Worm (Caenorhabditis elegans) whole organism, young adult: ENCODE results near the gene mec-14.
"Not testable (repeated sequence)": the region's sequence is repeated elsewhere in the genome, so short reads cannot be mapped to it uniquely, and the experiment has no call there.

Source experiments
- C06A6.2 ChIP-seq: fragments of 200-800 bp; sonication (Bioruptor generic); conservative IDR thresholded peaks from 2 replicates; pipeline ENCODE4 v1.3.6; 2022; ENCODE audit warnings: missing genetic modification characterization, missing compliant biosample characterization
- ama-1 ChIP-seq, 3 experiments: fragments of 150-350 bp in 1 of 3; sonication (generic microtip) in 2 of 3; optimal IDR thresholded peaks; 2 replicates each; lab custom pipeline; 2014 to 2018; ENCODE audit warnings: missing biosample characterization in 2 of 3, missing genetic modification characterization in 2 of 3, missing genetic modification reagents in 2 of 3
- gei-17 ChIP-seq: fragments of 200-800 bp; sonication (Bioruptor generic); optimal IDR thresholded peaks from 2 replicates; lab custom pipeline; 2018; ENCODE audit warnings: mild to moderate bottlenecking, missing genetic modification characterization, missing compliant biosample characterization
- him-1 ChIP-seq: sonication (generic microtip); optimal IDR thresholded peaks from 2 replicates; lab custom pipeline; 2016; ENCODE audit warnings: missing genotype, missing genetic modification reagents, missing genetic modification characterization, missing compliant biosample characterization
- hlh-26 ChIP-seq: fragments of 200-800 bp; sonication (Bioruptor generic); conservative IDR thresholded peaks from 2 replicates; pipeline ENCODE4 v1.3.6; 2022; ENCODE audit warnings: missing genetic modification reagents, missing genetic modification characterization, missing compliant biosample characterization
- hsf-1 ChIP-seq: fragments of 200-800 bp; sonication (Bioruptor generic); IDR thresholded peaks from 2 replicates; pipeline ENCODE4 v1.3.6; 2022; ENCODE audit warnings: missing genetic modification reagents, missing genetic modification characterization, missing compliant biosample characterization
- nhr-179 ChIP-seq: sonication (generic microtip); optimal IDR thresholded peaks from 2 replicates; lab custom pipeline; 2016; ENCODE audit warnings: mild to moderate bottlenecking, missing genetic modification characterization, missing compliant biosample characterization
- snpc-4 ChIP-seq, 5 experiments: fragments of 150-350 bp in 1 of 5; sonication (generic microtip) in 4 of 5; optimal IDR thresholded peaks; 2 replicates each; lab custom pipeline; 2014 to 2018; ENCODE audit warnings: missing genetic modification characterization in 5 of 5, missing biosample characterization in 3 of 5, antibody characterized with exemption in 2 of 5, mild to moderate bottlenecking in 2 of 5, missing compliant biosample characterization in 2 of 5, missing genotype in 2 of 5, moderate library complexity in 2 of 5, missing genetic modification reagents in 1 of 5
- unc-62 ChIP-seq: fragments of 150-350 bp; optimal IDR thresholded peaks from 2 replicates; lab custom pipeline; 2014; ENCODE audit warnings: missing biosample characterization, missing genetic modification reagents, missing genetic modification characterization
- zim-3 ChIP-seq: sonication (generic microtip); optimal IDR thresholded peaks from 2 replicates; lab custom pipeline; 2017; ENCODE audit warnings: mild to moderate bottlenecking, missing genetic modification characterization, moderate library complexity, missing compliant biosample characterization
- ztf-25 ChIP-seq: fragments of 200-800 bp; sonication (Bioruptor generic); IDR thresholded peaks from 2 replicates; pipeline ENCODE4 v1.3.6; 2022; ENCODE audit warnings: missing genetic modification reagents, missing genetic modification characterization, missing compliant biosample characterization
- ztf-6 ChIP-seq: fragments of 200-800 bp; sonication (Bioruptor generic); IDR thresholded peaks from 2 replicates; pipeline ENCODE4 v1.3.6; 2022; ENCODE audit warnings: missing genetic modification reagents, missing genetic modification characterization, missing compliant biosample characterization

ce11 chrIII:7237877-7238276 lies 45.1 kb upstream of the mec-14 start:
- not testable (repeated sequence) for TF ChIP-seq gei-17 (GFP tag; lab: Kevin White, UChicago); ztf-25; ama-1 (optimal IDR thresholded peaks at IDR 0.05; lab: Kevin White, UChicago); ama-1 (GFP tag; optimal IDR thresholded peaks at IDR 0.05; lab: Kevin White, UChicago); unc-62 (GFP tag; lab: Kevin White, UChicago); zim-3; ztf-6 (GFP tag; lab: Robert Waterston, UW); him-1 (tag; lab: Kevin White, UChicago); hsf-1 (GFP tag; lab: Robert Waterston, UW); nhr-179 (tag; lab: Kevin White, UChicago); hlh-26; snpc-4 (GFP tag; optimal IDR thresholded peaks at IDR 0.05; lab: Kevin White, UChicago); snpc-4 (tag; optimal IDR thresholded peaks at IDR 0.05; lab: Kevin White, UChicago); C06A6.2 (GFP tag; lab: Robert Waterston, UW)
